Fruit fly (Drosophila melanogaster) whole organism, prepupa: Measurements from ENCODE around the gene CG42784.

Experiments
- Blimp-1 ChIP-seq: fragments of 200-800 bp; sonication (Bioruptor generic); optimal IDR thresholded peaks from 3 replicates; lab custom pipeline; 2017; ENCODE audit warnings: missing biosample characterization, missing genetic modification characterization, mild to moderate bottlenecking, moderate library complexity, missing genetic modification reagents
- CG10631 ChIP-seq: fragments of 200-800 bp; sonication (Bioruptor generic); optimal IDR thresholded peaks from 2 replicates; lab custom pipeline; 2016; ENCODE audit warnings: missing biosample characterization, missing genetic modification characterization
- CG10669 ChIP-seq: fragments of 200-800 bp; sonication (Bioruptor generic); optimal IDR thresholded peaks from 3 replicates; lab custom pipeline; 2018; ENCODE audit warnings: missing biosample characterization, mild to moderate bottlenecking, missing genetic modification characterization, moderate library complexity
- CG11762 ChIP-seq: fragments of 200-800 bp; sonication (Bioruptor generic); optimal IDR thresholded peaks from 3 replicates; lab custom pipeline; 2016; ENCODE audit warnings: missing biosample characterization, missing genetic modification characterization; ENCODE audit not compliant: insufficient read depth
- CG11902 ChIP-seq: fragments of 200-800 bp; sonication (Bioruptor generic); optimal IDR thresholded peaks from 3 replicates; lab custom pipeline; 2016; ENCODE audit warnings: missing biosample characterization, missing genetic modification characterization
- CG1621 ChIP-seq: fragments of 200-800 bp; sonication (Bioruptor generic); optimal IDR thresholded peaks from 3 replicates; lab custom pipeline; 2018; ENCODE audit warnings: missing biosample characterization, mild to moderate bottlenecking, missing genetic modification characterization
- CG16779 ChIP-seq: fragments of 200-800 bp; sonication (Bioruptor generic); optimal IDR thresholded peaks from 3 replicates; lab custom pipeline; 2017; ENCODE audit warnings: missing biosample characterization, mild to moderate bottlenecking, missing genetic modification characterization
- CG3032 ChIP-seq: fragments of 200-800 bp; optimal IDR thresholded peaks from 2 replicates; lab custom pipeline; 2019; ENCODE audit warnings: missing biosample characterization, mild to moderate bottlenecking, missing genetic modification characterization, moderate library complexity
- CG31627 ChIP-seq: fragments of 200-800 bp; sonication (Bioruptor generic); optimal IDR thresholded peaks from 3 replicates; lab custom pipeline; 2016; ENCODE audit warnings: missing biosample characterization, missing genetic modification characterization
- CG32006 ChIP-seq: fragments of 200-800 bp; sonication (Bioruptor generic); optimal IDR thresholded peaks from 3 replicates; lab custom pipeline; 2017; ENCODE audit warnings: missing biosample characterization, mild to moderate bottlenecking, missing genetic modification characterization
- CG3919 ChIP-seq: fragments of 200-800 bp; sonication (Bioruptor generic); optimal IDR thresholded peaks from 3 replicates; lab custom pipeline; 2016; ENCODE audit warnings: missing biosample characterization, missing genetic modification characterization
- CG4318 ChIP-seq: fragments of 200-800 bp; sonication (Bioruptor generic); optimal IDR thresholded peaks from 3 replicates; lab custom pipeline; 2017; ENCODE audit warnings: missing biosample characterization, mild to moderate bottlenecking, missing genetic modification characterization
- CG6792 ChIP-seq: fragments of 200-800 bp; sonication (Bioruptor generic); optimal IDR thresholded peaks from 3 replicates; lab custom pipeline; 2016; ENCODE audit warnings: missing biosample characterization, missing genetic modification characterization
- CG6808 ChIP-seq: fragments of 200-800 bp; sonication (Bioruptor generic); optimal IDR thresholded peaks from 3 replicates; lab custom pipeline; 2017; ENCODE audit warnings: missing biosample characterization, missing genetic modification characterization, mild to moderate bottlenecking, moderate library complexity, missing genetic modification reagents
- CG6854 ChIP-seq: fragments of 200-800 bp; sonication (Bioruptor generic); optimal IDR thresholded peaks from 2 replicates; lab custom pipeline; 2017; ENCODE audit warnings: missing biosample characterization, mild to moderate bottlenecking, missing genetic modification characterization
- CG7368 ChIP-seq: fragments of 200-800 bp; sonication (Bioruptor generic); optimal IDR thresholded peaks from 3 replicates; lab custom pipeline; 2016; ENCODE audit warnings: missing biosample characterization, missing genetic modification characterization
- CG8319 ChIP-seq: fragments of 200-800 bp; sonication (Bioruptor generic); optimal IDR thresholded peaks from 3 replicates; lab custom pipeline; 2016; ENCODE audit warnings: missing biosample characterization, missing genetic modification characterization
- CG8632 ChIP-seq: fragments of 200-800 bp; sonication (Bioruptor generic); optimal IDR thresholded peaks from 3 replicates; lab custom pipeline; 2016; ENCODE audit warnings: missing biosample characterization, missing genetic modification characterization
- Eip75B ChIP-seq: fragments of 200-800 bp; sonication (Bioruptor generic); optimal IDR thresholded peaks from 3 replicates; lab custom pipeline; 2016; ENCODE audit warnings: missing biosample characterization, missing genetic modification characterization
- Eip78C ChIP-seq: fragments of 200-800 bp; sonication (Bioruptor generic); peaks from one replicate; lab custom pipeline; 2016; ENCODE audit warnings: missing biosample characterization, missing genetic modification characterization
- Eip93F ChIP-seq: fragments of 200-800 bp; sonication (Bioruptor generic); optimal IDR thresholded peaks from 2 replicates; lab custom pipeline; 2016; ENCODE audit warnings: missing biosample characterization, mild to moderate bottlenecking, missing genetic modification characterization
- Ets21C ChIP-seq: fragments of 200-800 bp; sonication (Bioruptor generic); optimal IDR thresholded peaks from 3 replicates; lab custom pipeline; 2016; ENCODE audit warnings: missing biosample characterization, missing genetic modification characterization
- Ets96B ChIP-seq: fragments of 200-800 bp; optimal IDR thresholded peaks from 2 replicates; lab custom pipeline; 2019; ENCODE audit warnings: missing biosample characterization, mild to moderate bottlenecking, missing genetic modification characterization, moderate library complexity
- Gug ChIP-seq: fragments of 200-800 bp; sonication (Bioruptor generic); IDR thresholded peaks from 2 replicates; pipeline ENCODE4 v1.3.6; 2022; ENCODE audit warnings: missing biosample characterization, missing genetic modification characterization
- Hr38 ChIP-seq: sonication (Bioruptor generic); optimal IDR thresholded peaks from 2 replicates; lab custom pipeline; 2016; ENCODE audit warnings: missing biosample characterization, missing genetic modification characterization
- Hr39 ChIP-seq: fragments of 200-800 bp; sonication (Bioruptor generic); optimal IDR thresholded peaks from 2 replicates; lab custom pipeline; 2016; ENCODE audit warnings: missing biosample characterization, missing genetic modification characterization
- Hr4 ChIP-seq: fragments of 200-800 bp; sonication (Bioruptor generic); optimal IDR thresholded peaks from 3 replicates; lab custom pipeline; 2016; ENCODE audit warnings: missing biosample characterization, missing genetic modification characterization
- Lpt ChIP-seq: fragments of 200-800 bp; sonication (Bioruptor generic); optimal IDR thresholded peaks from 3 replicates; lab custom pipeline; 2016; ENCODE audit warnings: missing biosample characterization, missing genetic modification characterization
- Smox ChIP-seq: fragments of 200-800 bp; sonication (Bioruptor generic); optimal IDR thresholded peaks from 3 replicates; lab custom pipeline; 2016; ENCODE audit warnings: missing biosample characterization, missing genetic modification characterization
- Sox102F ChIP-seq: fragments of 200-800 bp; sonication (Bioruptor generic); optimal IDR thresholded peaks from 2 replicates; lab custom pipeline; 2016; ENCODE audit warnings: missing biosample characterization, mild to moderate bottlenecking, missing genetic modification characterization
- Sox15 ChIP-seq: fragments of 200-800 bp; sonication (Bioruptor generic); optimal IDR thresholded peaks from 3 replicates; lab custom pipeline; 2016; ENCODE audit warnings: missing biosample characterization, missing genetic modification characterization
- achi ChIP-seq: fragments of 200-800 bp; sonication (Bioruptor generic); optimal IDR thresholded peaks from 3 replicates; lab custom pipeline; 2016; ENCODE audit warnings: missing biosample characterization, missing genetic modification characterization
- acj6 ChIP-seq: fragments of 200-800 bp; sonication (Bioruptor generic); optimal IDR thresholded peaks from 3 replicates; lab custom pipeline; 2016; ENCODE audit warnings: missing biosample characterization, missing genetic modification characterization
- cyc ChIP-seq: fragments of 200-800 bp; sonication (Bioruptor generic); optimal IDR thresholded peaks from 3 replicates; lab custom pipeline; 2016; ENCODE audit warnings: missing biosample characterization, missing genetic modification characterization
- esn ChIP-seq: fragments of 200-800 bp; sonication (Bioruptor generic); optimal IDR thresholded peaks from 2 replicates; lab custom pipeline; 2016; ENCODE audit warnings: missing biosample characterization, mild to moderate bottlenecking, missing genetic modification characterization, moderate library complexity
- fd59A ChIP-seq: fragments of 200-800 bp; sonication (Bioruptor generic); optimal IDR thresholded peaks from 2 replicates; lab custom pipeline; 2017; ENCODE audit warnings: missing biosample characterization, mild to moderate bottlenecking, missing genetic modification characterization, missing genetic modification reagents
- fkh ChIP-seq: fragments of 200-800 bp; sonication (Bioruptor generic); optimal IDR thresholded peaks from 3 replicates; lab custom pipeline; 2017; ENCODE audit warnings: missing biosample characterization, mild to moderate bottlenecking, missing genetic modification characterization, moderate library complexity
- lz ChIP-seq: fragments of 200-800 bp; sonication (Bioruptor generic); optimal IDR thresholded peaks from 3 replicates; lab custom pipeline; 2016; ENCODE audit warnings: missing biosample characterization, missing genetic modification characterization
- net ChIP-seq: fragments of 200-800 bp; sonication (Bioruptor generic); optimal IDR thresholded peaks from 3 replicates; lab custom pipeline; 2016; ENCODE audit warnings: missing biosample characterization, missing genetic modification characterization
- pdm3 ChIP-seq: fragments of 200-800 bp; sonication (Bioruptor generic); optimal IDR thresholded peaks from 3 replicates; lab custom pipeline; 2016; ENCODE audit warnings: missing biosample characterization, missing genetic modification characterization
- salr ChIP-seq, 2 experiments: fragments of 200-800 bp; sonication (Bioruptor generic); optimal IDR thresholded peaks; 3 replicates each; lab custom pipeline; 2016 to 2018; ENCODE audit warnings: missing biosample characterization in 2 of 2, missing genetic modification characterization in 2 of 2, mild to moderate bottlenecking in 1 of 2
- topi ChIP-seq: fragments of 200-800 bp; sonication (Bioruptor generic); optimal IDR thresholded peaks from 3 replicates; lab custom pipeline; 2016; ENCODE audit warnings: missing biosample characterization, missing genetic modification characterization
- vri ChIP-seq: fragments of 200-800 bp; sonication (Bioruptor generic); optimal IDR thresholded peaks from 3 replicates; lab custom pipeline; 2016; ENCODE audit warnings: missing biosample characterization, mild to moderate bottlenecking, missing genetic modification characterization

The CG42784 gene

dm6 chr2L:13512182-13513032 is 97.2 kb downstream of the CG42784 start (continued):
- TF ChIP-seq cyc (GFP tag; lab: Kevin White, UChicago) (peak; percentile 15), CG6808 (GFP tag; lab: Kevin White, UChicago) (no peak), net (GFP tag; lab: Kevin White, UChicago) (no peak), Eip93F (GFP tag; lab: Kevin White, UChicago) (no peak), topi (GFP tag; lab: Kevin White, UChicago) (peak; percentile 45), vri (GFP tag; lab: Kevin White, UChicago) (no peak), Blimp-1 (GFP tag; lab: Kevin White, UChicago) (no peak), Lpt (no peak), CG11762 (no peak), Gug (GFP tag; lab: Robert Waterston, UW) (peak; percentile 24), fd59A (GFP tag; lab: Kevin White, UChicago) (no peak), CG6792 (GFP tag; lab: Kevin White, UChicago) (no peak), CG16779 (no peak), achi (peak; percentile 26), CG32006 (peak; percentile 66), lz (GFP tag; lab: Kevin White, UChicago) (no peak), CG1621 (no peak), Hr38 (GFP tag; lab: Kevin White, UChicago) (no peak)
- TF ChIP-seq, all 60 proteins: peak for 33

- TF ChIP-seq Hr4 (GFP tag; lab: Kevin White, UChicago) (no peak), CG7368 (GFP tag; lab: Kevin White, UChicago) (no peak), Hr39 (GFP tag; lab: Kevin White, UChicago) (no peak), CG3032 (no peak), acj6 (GFP tag; lab: Kevin White, UChicago) (no peak), CG4318 (no peak), CG6854 (GFP tag; lab: Kevin White, UChicago) (no peak), net (GFP tag; lab: Kevin White, UChicago) (no peak), esn (GFP tag; lab: Kevin White, UChicago) (no peak), fkh (GFP tag; lab: Kevin White, UChicago) (no peak), CG11902 (GFP tag; lab: Kevin White, UChicago) (no peak), Ets21C (GFP tag; lab: Kevin White, UChicago) (no peak), CG10669 (GFP tag; lab: Kevin White, UChicago) (no peak), CG8632 (GFP tag; lab: Kevin White, UChicago) (no peak)
Observed at dm6 chr2L:13513033-13513330, 97.8 kb downstream of the CG42784 start.

dm6 chr2L:13513331-13514261 is 98.4 kb downstream of the CG42784 start:
- TF ChIP-seq Ets96B (tag; lab: Kevin White, UChicago) = peak; percentile 28
- peak; percentile 46 for TF ChIP-seq CG3032
- peak in 1 of 2 experiments; percentile 69 for TF ChIP-seq salr (GFP tag; optimal IDR thresholded peaks at IDR 0.05; lab: Kevin White, UChicago)
- TF ChIP-seq net (GFP tag; lab: Kevin White, UChicago) = peak; percentile 58
- TF ChIP-seq Sox15 (GFP tag; lab: Kevin White, UChicago) = peak; percentile 63
- peak; percentile 68 for TF ChIP-seq CG3919
- peak; percentile 66 for TF ChIP-seq pdm3 (GFP tag; lab: Kevin White, UChicago)
- TF ChIP-seq Hr4 (GFP tag; lab: Kevin White, UChicago) = peak; percentile 69
- TF ChIP-seq fkh (GFP tag; lab: Kevin White, UChicago) = peak; percentile 66
- peak; percentile 11 for TF ChIP-seq CG8319
- peak; percentile 89 for TF ChIP-seq vri (GFP tag; lab: Kevin White, UChicago)
- TF ChIP-seq Hr38 (GFP tag; lab: Kevin White, UChicago) = no peak
- TF ChIP-seq achi = peak; percentile 43
- TF ChIP-seq Sox102F (GFP tag; lab: Kevin White, UChicago) = peak; percentile 61
- peak; percentile 67 for TF ChIP-seq Eip75B (GFP tag; lab: Kevin White, UChicago)
- peak; percentile 65 for TF ChIP-seq CG11762
- TF ChIP-seq Eip93F (GFP tag; lab: Kevin White, UChicago) = no peak
- TF ChIP-seq CG4318 = peak; percentile 60
- peak; percentile 57 for TF ChIP-seq CG10631
- TF ChIP-seq CG6854 (GFP tag; lab: Kevin White, UChicago) = peak; percentile 72
- peak; percentile 56 for TF ChIP-seq CG11902 (GFP tag; lab: Kevin White, UChicago)
- TF ChIP-seq Eip78C = peak; percentile 95
- peak; percentile 68 for TF ChIP-seq CG31627
- TF ChIP-seq lz (GFP tag; lab: Kevin White, UChicago) = peak; percentile 76
- TF ChIP-seq Smox (GFP tag; lab: Kevin White, UChicago) = peak; percentile 69
- peak; percentile 84 for TF ChIP-seq CG32006
